Worm (Caenorhabditis elegans): Measurements from ENCODE around the gene C08H9.16.

C08H9.16 gene

DNA sequence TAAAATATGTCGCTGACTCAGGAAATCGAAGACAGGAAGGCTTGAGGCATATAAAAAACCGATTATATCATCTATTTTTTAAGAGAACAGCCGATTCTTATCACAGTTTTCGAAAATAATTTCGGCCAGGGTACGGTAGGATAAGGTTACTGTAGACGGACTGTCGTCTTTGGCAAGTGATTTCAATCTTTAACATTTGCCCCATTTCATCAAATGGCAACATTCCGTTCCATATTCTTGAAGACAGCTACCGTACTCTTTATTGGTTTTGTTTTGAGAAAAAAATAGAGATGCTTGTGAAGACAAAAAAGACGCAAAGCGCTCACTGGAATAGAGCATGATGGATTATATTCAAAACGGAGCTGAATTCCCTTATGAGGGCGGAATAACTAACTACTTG is 6.2 kb downstream of the C08H9.16 start:
- no peak for TF ChIP-seq hlh-6 (tag; optimal IDR thresholded peaks at IDR 0.05)
- TF ChIP-seq K09A11.1 (tag; optimal IDR thresholded peaks at IDR 0.05; ENCODE audit: insufficient read depth), result no peak
- no peak for TF ChIP-seq ceh-34 (tag; optimal IDR thresholded peaks at IDR 0.05)
- TF ChIP-seq C08G9.2 (tag; optimal IDR thresholded peaks at IDR 0.05), result no peak
- TF ChIP-seq F13H6.1 (tag; optimal IDR thresholded peaks at IDR 0.05), result no peak
- TF ChIP-seq eyg-1 (tag; optimal IDR thresholded peaks at IDR 0.05), result no peak
- TF ChIP-seq syd-9 (tag; optimal IDR thresholded peaks at IDR 0.05), result no peak

DNA sequence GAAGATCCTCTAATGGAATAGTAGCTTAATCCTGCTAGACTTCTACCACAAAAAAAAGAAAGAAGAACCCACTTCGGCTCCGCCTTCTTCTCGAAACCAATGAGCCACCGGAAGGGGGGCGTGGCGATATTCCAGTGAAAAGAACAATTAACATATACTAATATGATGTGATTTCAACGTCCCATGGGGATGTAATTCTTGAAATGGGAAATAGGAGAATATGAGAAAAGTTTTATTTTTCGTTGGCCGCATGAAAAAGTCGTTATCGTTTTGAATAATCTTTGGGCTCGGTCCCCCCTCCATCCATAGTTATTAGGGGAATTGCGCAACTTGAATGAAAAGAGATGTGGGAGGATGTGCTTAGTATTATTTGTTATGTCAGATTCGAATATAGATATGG is 7.7 kb downstream of the C08H9.16 start, which contains the start of gene unc-4:
unc-4 (minus strand) TSS at position 101 of the 400 bp plus-strand sequence.
- no peak for TF ChIP-seq K02D7.2 (tag; optimal IDR thresholded peaks at IDR 0.05)
- no peak for TF ChIP-seq C08G9.2 (tag; optimal IDR thresholded peaks at IDR 0.05)
- no peak for TF ChIP-seq unc-3 (GFP tag; conservative IDR thresholded peaks at IDR 0.05)
- no peak for TF ChIP-seq unc-3 (tag; optimal IDR thresholded peaks at IDR 0.05)

DNA sequence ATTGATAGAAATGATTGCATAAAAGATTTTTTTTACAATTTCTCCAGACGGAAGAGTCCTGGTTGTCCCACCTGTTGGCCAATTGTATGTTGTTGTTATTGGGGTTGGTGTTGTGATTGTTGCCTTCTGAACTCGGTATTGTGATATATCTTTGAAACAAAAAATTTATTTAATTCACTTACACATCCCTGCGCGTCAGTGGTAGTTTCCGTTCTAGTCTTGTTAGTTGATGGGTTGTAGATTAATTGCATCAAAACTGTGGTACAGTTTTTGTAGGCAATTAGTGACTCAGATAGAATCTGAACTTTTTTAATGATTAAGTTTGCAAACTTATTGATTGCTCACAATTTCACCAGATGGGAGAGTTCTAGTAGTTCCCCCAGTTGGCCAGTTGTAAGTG is 11.9 kb downstream of the C08H9.16 start:
- TF ChIP-seq T23F11.4 (GFP tag; optimal IDR thresholded peaks at IDR 0.05) (no peak), sdc-2 (tag; optimal IDR thresholded peaks at IDR 0.05) (no peak), syd-9 (tag; optimal IDR thresholded peaks at IDR 0.05) (no peak), nhr-232 (tag; optimal IDR thresholded peaks at IDR 0.05) (no peak), Y22D7AL.16 (tag; optimal IDR thresholded peaks at IDR 0.05) (no peak), pax-1 (tag; optimal IDR thresholded peaks at IDR 0.05) (no peak), pqm-1 (tag; optimal IDR thresholded peaks at IDR 0.05) (no peak), pros-1 (tag; optimal IDR thresholded peaks at IDR 0.05) (no peak), ceh-18 (tag; optimal IDR thresholded peaks at IDR 0.05) (no peak), unc-3 (GFP tag; conservative IDR thresholded peaks at IDR 0.05) (no peak), unc-3 (tag; optimal IDR thresholded peaks at IDR 0.05) (no peak), fax-1 (tag; optimal IDR thresholded peaks at IDR 0.05) (no peak), pha-2 (tag; optimal IDR thresholded peaks at IDR 0.05) (no peak), sox-4 (tag; optimal IDR thresholded peaks at IDR 0.05) (no peak), che-1 (tag; optimal IDR thresholded peaks at IDR 0.05) (no peak), unc-86 (tag; optimal IDR thresholded peaks at IDR 0.05) (no peak), ceh-6 (GFP tag; optimal IDR thresholded peaks at IDR 0.05) (no peak), pat-9 (tag; optimal IDR thresholded peaks at IDR 0.05) (no peak), unc-55 (GFP tag; optimal IDR thresholded peaks at IDR 0.05) (no peak), sox-2 (GFP tag; IDR thresholded peaks at IDR 0.05) (no peak)

DNA sequence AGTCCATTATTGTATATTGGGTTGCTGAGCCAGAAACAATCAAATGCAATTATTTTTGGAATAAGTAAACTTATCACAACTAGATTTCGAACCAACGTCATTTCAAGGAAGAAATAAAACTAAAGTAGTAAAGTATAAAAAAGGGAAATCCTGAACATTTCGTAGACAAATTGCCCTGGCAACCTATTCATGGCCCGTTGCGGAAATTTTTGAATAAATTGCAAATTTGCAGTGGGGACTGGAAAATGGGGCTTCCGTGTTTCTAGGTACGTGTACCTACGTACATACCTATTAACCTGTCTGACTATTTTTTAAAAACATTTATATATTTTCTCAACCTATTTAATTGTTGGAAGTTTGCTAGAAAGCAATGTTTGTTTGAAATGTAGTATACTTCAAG is 22.4 kb downstream of the C08H9.16 start, which contains the start of gene F26C11.3:
F26C11.3 (minus strand) TSS at position 101 of the 400 bp plus-strand sequence.
- TF ChIP-seq sox-2 (GFP tag; IDR thresholded peaks at IDR 0.05) (no peak), hlh-15 (tag; optimal IDR thresholded peaks at IDR 0.05) (no peak), elt-2 (tag; optimal IDR thresholded peaks at IDR 0.05) (no peak), ceh-30 (tag; optimal IDR thresholded peaks at IDR 0.05) (no peak)

DNA sequence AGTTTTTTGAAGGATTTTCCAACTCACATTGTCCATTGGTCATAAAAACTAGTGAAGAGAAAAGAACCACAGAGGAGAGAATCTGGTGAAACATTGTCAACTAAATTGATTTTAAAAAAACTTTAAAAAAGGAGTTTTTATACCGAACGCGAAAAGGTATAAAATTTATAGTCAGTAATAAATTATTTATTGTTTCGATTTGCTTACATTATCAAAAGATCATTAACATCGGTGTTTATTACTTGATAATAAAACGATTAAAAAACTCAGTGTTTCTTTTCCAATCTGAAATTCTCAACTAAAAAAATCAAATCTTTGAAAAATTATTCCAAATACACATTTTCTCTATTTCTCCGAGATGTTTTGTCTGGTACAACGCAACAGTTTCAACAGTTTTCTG is 23.6 kb downstream of the C08H9.16 start, which contains the start of gene F26C11.4:
F26C11.4 (minus strand) TSS at position 101 of the 400 bp plus-strand sequence.
- TF ChIP-seq ztf-16 (tag; optimal IDR thresholded peaks at IDR 0.05) (no peak), tbx-7 (tag; optimal IDR thresholded peaks at IDR 0.05) (no peak), ceh-34 (tag; optimal IDR thresholded peaks at IDR 0.05) (no peak), K09A11.1 (tag; optimal IDR thresholded peaks at IDR 0.05; ENCODE audit: insufficient read depth) (no peak), fkh-10 (GFP tag; optimal IDR thresholded peaks at IDR 0.05) (no peak), ceh-45 (GFP tag; IDR thresholded peaks at IDR 0.05) (no peak)

All from whole organism, late embryonic.